Worm (Caenorhabditis elegans) whole organism, L4 larva: ENCODE results near the gene C17H12.11.

Experiments used
- F10B5.3 ChIP-seq: sonication (generic microtip); optimal IDR thresholded peaks from 2 replicates; lab custom pipeline; 2016; ENCODE audit warnings: mild to moderate bottlenecking, missing genetic modification characterization, missing compliant biosample characterization
- F37D6.2 ChIP-seq: sonication (generic microtip); optimal IDR thresholded peaks from 2 replicates; lab custom pipeline; 2016; ENCODE audit warnings: mild to moderate bottlenecking, missing genetic modification characterization, missing compliant biosample characterization
- F49E8.2 ChIP-seq: sonication (generic microtip); optimal IDR thresholded peaks from 2 replicates; lab custom pipeline; 2016; ENCODE audit warnings: missing compliant biosample characterization, mild to moderate bottlenecking, missing genetic modification characterization, borderline replicate concordance
- R02D3.7 ChIP-seq: fragments of 150-350 bp; sonication (generic microtip); optimal IDR thresholded peaks from 3 replicates; lab custom pipeline; 2014; ENCODE audit warnings: missing biosample characterization, missing genetic modification characterization
- T26A8.4 ChIP-seq: fragments of 200-800 bp; sonication (Bioruptor generic); IDR thresholded peaks from 2 replicates; pipeline ENCODE4 v1.3.6; 2022; ENCODE audit warnings: missing genetic modification characterization, missing compliant biosample characterization
- ZK337.2 ChIP-seq: fragments of 200-800 bp; sonication (Bioruptor generic); IDR thresholded peaks from 2 replicates; pipeline ENCODE4 v1.3.6; 2022; ENCODE audit warnings: missing genetic modification reagents, missing genetic modification characterization, missing compliant biosample characterization
- aha-1 ChIP-seq: fragments of 150-350 bp; peaks from one replicate; lab custom pipeline; 2014; ENCODE audit warnings: missing biosample characterization, missing genetic modification characterization
- attf-4 ChIP-seq: sonication (generic microtip); optimal IDR thresholded peaks from 3 replicates; lab custom pipeline; 2017; ENCODE audit warnings: missing biosample characterization, missing genetic modification characterization
- ceh-32 ChIP-seq: sonication (generic microtip); optimal IDR thresholded peaks from 2 replicates; lab custom pipeline; 2016; ENCODE audit warnings: mild to moderate bottlenecking, missing genetic modification characterization, missing compliant biosample characterization; ENCODE audit not compliant: poor library complexity
- ceh-44 ChIP-seq: fragments of 200-800 bp; sonication (Bioruptor generic); IDR thresholded peaks from 2 replicates; pipeline ENCODE4 v1.3.6; 2022; ENCODE audit warnings: missing genetic modification reagents, missing genetic modification characterization, missing compliant biosample characterization
- ceh-62 ChIP-seq: sonication (generic microtip); optimal IDR thresholded peaks from 2 replicates; lab custom pipeline; 2017; ENCODE audit warnings: missing biosample characterization, missing genetic modification characterization
- ctbp-1 ChIP-seq: fragments of 200-800 bp; sonication (Bioruptor generic); IDR thresholded peaks from 2 replicates; pipeline ENCODE4 v1.3.6; 2022; ENCODE audit warnings: missing genetic modification reagents, missing genetic modification characterization, missing compliant biosample characterization
- daf-8 ChIP-seq: fragments of 200-800 bp; sonication (Bioruptor generic); IDR thresholded peaks from 2 replicates; pipeline ENCODE4 v1.3.6; 2022; ENCODE audit warnings: missing genetic modification characterization, missing compliant biosample characterization
- dmd-6 ChIP-seq: fragments of 200-800 bp; sonication (Bioruptor generic); IDR thresholded peaks from 2 replicates; pipeline ENCODE4 v1.3.6; 2022; ENCODE audit warnings: missing genetic modification reagents, missing genetic modification characterization, missing compliant biosample characterization
- dmd-9 ChIP-seq: fragments of 200-800 bp; sonication (Bioruptor generic); IDR thresholded peaks from 2 replicates; pipeline ENCODE4 v1.3.6; 2022; ENCODE audit warnings: missing genetic modification reagents, missing genetic modification characterization, missing compliant biosample characterization
- dve-1 ChIP-seq: sonication (generic microtip); optimal IDR thresholded peaks from 2 replicates; lab custom pipeline; 2017; ENCODE audit warnings: antibody characterized with exemption, mild to moderate bottlenecking, missing genetic modification characterization, missing compliant biosample characterization; ENCODE audit not compliant: insufficient read depth
- egl-43 ChIP-seq: fragments of 200-800 bp; sonication (Bioruptor generic); IDR thresholded peaks from 2 replicates; pipeline ENCODE4 v1.3.6; 2022; ENCODE audit warnings: missing genetic modification reagents, missing genetic modification characterization, missing compliant biosample characterization
- fos-1 ChIP-seq: fragments of 150-350 bp; optimal IDR thresholded peaks from 2 replicates; lab custom pipeline; 2014; ENCODE audit warnings: missing biosample characterization, missing genetic modification characterization
- hlh-11 ChIP-seq: fragments of 200-800 bp; sonication (Bioruptor generic); optimal IDR thresholded peaks from 2 replicates; lab custom pipeline; 2018; ENCODE audit warnings: mild to moderate bottlenecking, missing genetic modification characterization, missing compliant biosample characterization
- hlh-30 ChIP-seq: sonication (generic microtip); optimal IDR thresholded peaks from 2 replicates; lab custom pipeline; 2017; ENCODE audit warnings: antibody characterized with exemption, mild to moderate bottlenecking, missing genetic modification characterization, missing compliant biosample characterization; ENCODE audit not compliant: insufficient read depth
- lin-1 ChIP-seq: fragments of 200-800 bp; sonication (Bioruptor generic); IDR thresholded peaks from 2 replicates; pipeline ENCODE4 v1.3.6; 2022; ENCODE audit warnings: missing genetic modification reagents, missing genetic modification characterization, missing compliant biosample characterization
- lin-13 ChIP-seq: fragments of 150-350 bp; optimal IDR thresholded peaks from 2 replicates; lab custom pipeline; 2014; ENCODE audit warnings: missing biosample characterization, missing genetic modification reagents, missing genetic modification characterization
- lin-29 ChIP-seq: fragments of 200-800 bp; sonication (Bioruptor generic); IDR thresholded peaks from 2 replicates; pipeline ENCODE4 v1.3.6; 2022; ENCODE audit warnings: missing genetic modification reagents, missing genetic modification characterization, missing compliant biosample characterization
- lir-3 ChIP-seq: sonication (generic microtip); optimal IDR thresholded peaks from 2 replicates; lab custom pipeline; 2016; ENCODE audit warnings: mild to moderate bottlenecking, missing genetic modification characterization, missing compliant biosample characterization
- lsy-2 ChIP-seq, 2 experiments: fragments of 150-350 bp in 1 of 2; sonication (generic microtip) in 1 of 2; optimal IDR thresholded peaks; 2 replicates each; lab custom pipeline; 2014 to 2017; ENCODE audit warnings: missing biosample characterization in 2 of 2, missing genetic modification characterization in 2 of 2
- madf-5 ChIP-seq, 2 experiments: fragments of 200-800 bp; sonication (Bioruptor generic); IDR thresholded peaks; 2 replicates each; pipeline ENCODE4 v1.3.6; 2022; ENCODE audit warnings: missing compliant biosample characterization in 2 of 2, missing genetic modification characterization in 2 of 2
- mxl-3 ChIP-seq: fragments of 200-800 bp; sonication (Bioruptor generic); optimal IDR thresholded peaks from 2 replicates; lab custom pipeline; 2018; ENCODE audit warnings: mild to moderate bottlenecking, missing genetic modification characterization, missing compliant biosample characterization
- nhr-102 ChIP-seq: sonication (generic microtip); optimal IDR thresholded peaks from 2 replicates; lab custom pipeline; 2016; ENCODE audit warnings: mild to moderate bottlenecking, missing genetic modification characterization, moderate library complexity, missing compliant biosample characterization
- nhr-11 ChIP-seq: fragments of 150-350 bp; optimal IDR thresholded peaks from 2 replicates; lab custom pipeline; 2014; ENCODE audit warnings: missing biosample characterization, missing genetic modification characterization
- nhr-111 ChIP-seq: fragments of 200-800 bp; sonication (Bioruptor generic); optimal IDR thresholded peaks from 2 replicates; lab custom pipeline; 2018; ENCODE audit warnings: mild to moderate bottlenecking, missing genetic modification characterization, missing compliant biosample characterization
- nhr-237 ChIP-seq: sonication (generic microtip); optimal IDR thresholded peaks from 2 replicates; lab custom pipeline; 2017; ENCODE audit warnings: missing biosample characterization, missing genetic modification characterization
- nhr-42 ChIP-seq: fragments of 200-800 bp; sonication (Bioruptor generic); IDR thresholded peaks from 2 replicates; pipeline ENCODE4 v1.3.6; 2022; ENCODE audit warnings: missing genetic modification characterization, missing compliant biosample characterization
- nhr-48 ChIP-seq: sonication (generic microtip); optimal IDR thresholded peaks from 2 replicates; lab custom pipeline; 2016; ENCODE audit warnings: mild to moderate bottlenecking, missing genetic modification characterization, missing compliant biosample characterization
- nhr-6 ChIP-seq: fragments of 150-350 bp; optimal IDR thresholded peaks from 2 replicates; lab custom pipeline; 2014; ENCODE audit warnings: missing biosample characterization, missing genetic modification characterization
- nhr-76 ChIP-seq: fragments of 150-350 bp; optimal IDR thresholded peaks from 2 replicates; lab custom pipeline; 2014; ENCODE audit warnings: missing biosample characterization, missing genetic modification characterization
- php-3 ChIP-seq: fragments of 200-800 bp; sonication (Bioruptor generic); IDR thresholded peaks from 2 replicates; pipeline ENCODE4 v1.3.6; 2022; ENCODE audit warnings: missing genetic modification reagents, missing genetic modification characterization, missing compliant biosample characterization
- pqm-1 ChIP-seq: sonication (generic microtip); optimal IDR thresholded peaks from 2 replicates; lab custom pipeline; 2017; ENCODE audit warnings: missing biosample characterization, missing genetic modification characterization
- rbr-2 ChIP-seq: sonication (generic microtip); optimal IDR thresholded peaks from 2 replicates; lab custom pipeline; 2016; ENCODE audit warnings: missing genotype, missing genetic modification characterization, missing compliant biosample characterization
- sdz-12 ChIP-seq: fragments of 200-800 bp; sonication (Bioruptor generic); optimal IDR thresholded peaks from 2 replicates; lab custom pipeline; 2018; ENCODE audit warnings: mild to moderate bottlenecking, missing genetic modification characterization, missing compliant biosample characterization
- skn-1 ChIP-seq: fragments of 150-350 bp; optimal IDR thresholded peaks from 2 replicates; lab custom pipeline; 2014; ENCODE audit warnings: missing biosample characterization, missing genetic modification characterization
- spr-1 ChIP-seq: sonication (generic microtip); optimal IDR thresholded peaks from 2 replicates; lab custom pipeline; 2016; ENCODE audit warnings: mild to moderate bottlenecking, missing genetic modification characterization, missing compliant biosample characterization
- tag-97 ChIP-seq: fragments of 200-800 bp; sonication (Bioruptor generic); IDR thresholded peaks from 2 replicates; pipeline ENCODE4 v1.3.6; 2022; ENCODE audit warnings: missing genetic modification characterization, missing compliant biosample characterization
- unc-62 ChIP-seq, 3 experiments: fragments of 150-350 bp in 1 of 3; sonication (generic microtip); optimal IDR thresholded peaks in 2 of 3; peaks in 1 of 3; 1 replicate in 1 of 3; 2 replicates in 2 of 3; lab custom pipeline; 2014 to 2017; ENCODE audit warnings: missing biosample characterization in 3 of 3, missing genetic modification characterization in 3 of 3, missing genetic modification reagents in 3 of 3, missing genotype in 1 of 3
- zag-1 ChIP-seq: fragments of 150-350 bp; optimal IDR thresholded peaks from 2 replicates; lab custom pipeline; 2014; ENCODE audit warnings: missing biosample characterization, missing genetic modification characterization
- zip-11 ChIP-seq: fragments of 200-800 bp; sonication (Bioruptor generic); IDR thresholded peaks from 2 replicates; pipeline ENCODE4 v1.3.6; 2022; ENCODE audit warnings: missing genetic modification characterization, missing compliant biosample characterization

The C17H12.11 gene

ce11 chrIV:6756374-6756773 is 45.8 kb upstream of the C17H12.11 start (continued):
- TF ChIP-seq skn-1 (tag; lab: Kevin White, UChicago) (no peak), ceh-32 (tag; lab: Kevin White, UChicago) (no peak), F49E8.2 (tag; lab: Kevin White, UChicago) (peak; percentile 72), ceh-62 (no peak), mxl-3 (GFP tag; lab: Kevin White, UChicago) (peak; percentile 68), nhr-102 (tag; lab: Kevin White, UChicago) (peak; percentile 81), nhr-111 (GFP tag; lab: Kevin White, UChicago) (no peak), hlh-30 (tag; lab: Kevin White, UChicago) (peak; percentile 54), nhr-237 (tag; lab: Kevin White, UChicago) (no peak), R02D3.7 (tag; lab: Kevin White, UChicago) (no peak), zag-1 (tag; lab: Kevin White, UChicago) (no peak), sdz-12 (GFP tag; lab: Kevin White, UChicago) (peak; percentile 36), attf-4 (tag; lab: Kevin White, UChicago) (peak; percentile 3), rbr-2 (tag; lab: Kevin White, UChicago) (peak; percentile 88), dmd-6 (GFP tag; lab: Robert Waterston, UW) (peak; percentile 61), lin-1 (GFP tag; lab: Robert Waterston, UW) (peak; percentile 59; the same call in 1 of the 2 replicates), ctbp-1 (peak; percentile 80), nhr-48 (tag; lab: Kevin White, UChicago) (peak; percentile 72), lin-13 (GFP tag; lab: Kevin White, UChicago) (peak; percentile 56), zip-11 (no peak), madf-5 (GFP tag; IDR thresholded peaks at IDR 0.05; lab: Robert Waterston, UW) (peak in 1 of 2 experiments; percentile 64; a peak in 1 of 4 replicates), tag-97 (no peak), lin-29 (GFP tag; lab: Robert Waterston, UW) (no peak), lir-3 (tag; lab: Kevin White, UChicago) (no peak), nhr-76 (no peak), T26A8.4 (GFP tag; lab: Robert Waterston, UW) (peak; percentile 82), F10B5.3 (peak; percentile 4), egl-43 (peak; percentile 84), nhr-6 (tag; lab: Kevin White, UChicago) (peak; percentile 94), lsy-2 (tag; optimal IDR thresholded peaks at IDR 0.05; lab: Kevin White, UChicago) (peak; percentile 65 to 86), hlh-11 (tag; lab: Kevin White, UChicago) (peak; percentile 87), spr-1 (tag; lab: Kevin White, UChicago) (peak; percentile 75), dmd-9 (GFP tag; lab: Robert Waterston, UW) (no peak), daf-8 (GFP tag; lab: Robert Waterston, UW) (no peak), ceh-44 (GFP tag; lab: Robert Waterston, UW) (peak; percentile 83), php-3 (GFP tag; lab: Robert Waterston, UW) (peak; percentile 45)

- TF ChIP-seq ZK337.2 (GFP tag; lab: Robert Waterston, UW) (no peak), lir-3 (tag; lab: Kevin White, UChicago) (no peak)
Measured at ce11 chrIV:6757011-6757410, 45.2 kb upstream of the C17H12.11 start, which contains the start of gene usp-4. TSS of gene usp-4 (plus strand) at chrIV:6757311.

- peak in 1 of 2 experiments; percentile 16 for TF ChIP-seq unc-62 (GFP tag; optimal IDR thresholded peaks at IDR 0.05 in 1 of 2; lab: Kevin White, UChicago)
- TF ChIP-seq unc-62 (tag; optimal IDR thresholded peaks at IDR 0.05; lab: Kevin White, UChicago): no peak
- no peak for TF ChIP-seq dve-1 (tag; lab: Kevin White, UChicago)
- TF ChIP-seq aha-1 (tag; lab: Kevin White, UChicago): peak; percentile 91
- no peak for TF ChIP-seq fos-1 (tag; lab: Kevin White, UChicago)
- TF ChIP-seq nhr-237 (tag; lab: Kevin White, UChicago): no peak
- TF ChIP-seq nhr-42 (GFP tag; lab: Robert Waterston, UW): no peak
- TF ChIP-seq F37D6.2: no peak
- no peak for TF ChIP-seq nhr-11 (tag; lab: Kevin White, UChicago)
- no peak for TF ChIP-seq pqm-1 (tag; lab: Kevin White, UChicago)
Measured at ce11 chrIV:6757614-6758013, 44.6 kb upstream of the C17H12.11 start.
